Worm (Caenorhabditis elegans) whole organism, young adult: ENCODE results near the gene wht-6.

Experiments
- F37B4.10 ChIP-seq: fragments of 200-800 bp; sonication (Bioruptor generic); IDR thresholded peaks from 2 replicates; pipeline ENCODE4 v1.3.6; 2022; ENCODE audit warnings: missing genetic modification characterization, missing compliant biosample characterization
- F39B2.1 ChIP-seq: fragments of 200-800 bp; sonication (Bioruptor generic); IDR thresholded peaks from 2 replicates; pipeline ENCODE4 v1.3.6; 2022; ENCODE audit warnings: missing genetic modification reagents, missing genetic modification characterization, missing compliant biosample characterization
- T07F8.4 ChIP-seq: sonication (generic microtip); optimal IDR thresholded peaks from 2 replicates; lab custom pipeline; 2016; ENCODE audit warnings: mild to moderate bottlenecking, missing genetic modification characterization, moderate library complexity, missing compliant biosample characterization
- attf-3 ChIP-seq: fragments of 200-800 bp; sonication (Bioruptor generic); conservative IDR thresholded peaks from 2 replicates; pipeline ENCODE4 v1.3.6; 2022; ENCODE audit warnings: missing genetic modification reagents, missing genetic modification characterization, missing compliant biosample characterization
- die-1 ChIP-seq: sonication (generic microtip); optimal IDR thresholded peaks from 2 replicates; lab custom pipeline; 2016; ENCODE audit warnings: missing genotype, mild to moderate bottlenecking, missing genetic modification characterization, missing compliant biosample characterization
- nfyb-1 ChIP-seq: fragments of 200-800 bp; sonication (Bioruptor generic); IDR thresholded peaks from 2 replicates; pipeline ENCODE4 v1.3.6; 2022; ENCODE audit warnings: missing genetic modification reagents, missing genetic modification characterization, missing compliant biosample characterization
- unc-62 ChIP-seq: fragments of 150-350 bp; optimal IDR thresholded peaks from 2 replicates; lab custom pipeline; 2014; ENCODE audit warnings: missing biosample characterization, missing genetic modification reagents, missing genetic modification characterization

- no peak for TF ChIP-seq T07F8.4 (tag; lab: Kevin White, UChicago)
- TF ChIP-seq F37B4.10 (GFP tag; lab: Robert Waterston, UW) = no peak
- no peak for TF ChIP-seq nfyb-1
- no peak for TF ChIP-seq unc-62 (GFP tag; lab: Kevin White, UChicago)
- TF ChIP-seq F39B2.1 = no peak
- 0 out of 2 replicates have a peak, but pooled peaks have one; percentile 26 for TF ChIP-seq attf-3 (GFP tag; lab: Robert Waterston, UW)
- peak; percentile 53 for TF ChIP-seq die-1 (tag; lab: Kevin White, UChicago)
Measured at ce11 chrIII:6453665-6454064, 17.9 kb upstream of the wht-6 start.
